Worm (Caenorhabditis elegans) whole organism, L1 larva: ENCODE measurements around the gene F35G12.5.

Experiments used
- ama-1 ChIP-seq: fragments of 150-350 bp; optimal IDR thresholded peaks from 2 replicates; lab custom pipeline; 2014
- hlh-4 ChIP-seq: sonication (generic microtip); optimal IDR thresholded peaks from 2 replicates; lab custom pipeline; 2016; ENCODE audit warnings: mild to moderate bottlenecking, missing genetic modification characterization, missing compliant biosample characterization
- lin-15B ChIP-seq: fragments of 150-350 bp; sonication (generic microtip); optimal IDR thresholded peaks from 3 replicates; lab custom pipeline; 2014; ENCODE audit warnings: missing biosample characterization, missing genetic modification characterization
- mdl-1 ChIP-seq, 2 experiments: fragments of 150-350 bp; optimal IDR thresholded peaks; 2 replicates each; lab custom pipeline; 2014 to 2017; ENCODE audit warnings: missing biosample characterization in 2 of 2, missing genetic modification characterization in 2 of 2, inconsistent platforms in 1 of 2
- nhr-47 ChIP-seq: sonication (generic microtip); optimal IDR thresholded peaks from 2 replicates; lab custom pipeline; 2016; ENCODE audit warnings: mild to moderate bottlenecking, missing genetic modification characterization, moderate library complexity, missing compliant biosample characterization
- nhr-77 ChIP-seq: fragments of 150-350 bp; optimal IDR thresholded peaks from 2 replicates; lab custom pipeline; 2014; ENCODE audit warnings: missing biosample characterization, missing genetic modification characterization
- swsn-7 ChIP-seq: sonication (generic microtip); optimal IDR thresholded peaks from 2 replicates; lab custom pipeline; 2016; ENCODE audit warnings: missing genetic modification characterization, missing compliant biosample characterization
- unc-62 ChIP-seq: fragments of 150-350 bp; optimal IDR thresholded peaks from 2 replicates; lab custom pipeline; 2014; ENCODE audit warnings: missing biosample characterization, missing genetic modification reagents, missing genetic modification characterization
- ztf-11 ChIP-seq, 2 experiments: sonication (generic microtip); optimal IDR thresholded peaks; 2 replicates each; lab custom pipeline; 2016 to 2017; ENCODE audit warnings: missing genetic modification characterization in 2 of 2, missing biosample characterization in 1 of 2, missing compliant biosample characterization in 1 of 2

ce11 chrIII:4568030-4568429, 15.9 kb upstream of the F35G12.5 start, which contains the start of gene mlcd-1:
- TF ChIP-seq mdl-1 (tag; optimal IDR thresholded peaks at IDR 0.05; lab: Kevin White, UChicago): no peak
- TF ChIP-seq ama-1: no peak
- TF ChIP-seq lin-15B: no peak
- no peak for TF ChIP-seq ztf-11 (tag; optimal IDR thresholded peaks at IDR 0.05; lab: Kevin White, UChicago)
- TF ChIP-seq swsn-7 (tag; lab: Kevin White, UChicago): no peak
- no peak for TF ChIP-seq nhr-77
- no peak for TF ChIP-seq unc-62 (GFP tag; lab: Kevin White, UChicago)
- TF ChIP-seq nhr-47 (tag; lab: Kevin White, UChicago): no peak
- no peak for TF ChIP-seq hlh-4
